Fruit fly (Drosophila melanogaster) whole organism, prepupa: ENCODE measurements around the gene CG2926.

ENCODE experiments used
- Blimp-1 ChIP-seq: fragments of 200-800 bp; sonication (Bioruptor generic); optimal IDR thresholded peaks from 3 replicates; lab custom pipeline; 2017; ENCODE audit warnings: missing biosample characterization, missing genetic modification characterization, mild to moderate bottlenecking, moderate library complexity, missing genetic modification reagents
- CG10631 ChIP-seq: fragments of 200-800 bp; sonication (Bioruptor generic); optimal IDR thresholded peaks from 2 replicates; lab custom pipeline; 2016; ENCODE audit warnings: missing biosample characterization, missing genetic modification characterization
- CG11294 ChIP-seq: fragments of 200-800 bp; sonication (Bioruptor generic); IDR thresholded peaks from 2 replicates; pipeline ENCODE4 v1.3.6; 2022; ENCODE audit warnings: missing biosample characterization, missing genetic modification characterization
- CG11902 ChIP-seq: fragments of 200-800 bp; sonication (Bioruptor generic); optimal IDR thresholded peaks from 3 replicates; lab custom pipeline; 2016; ENCODE audit warnings: missing biosample characterization, missing genetic modification characterization
- CG15336 ChIP-seq: fragments of 200-800 bp; sonication (Bioruptor generic); IDR thresholded peaks from 2 replicates; pipeline ENCODE4 v1.3.6; 2022; ENCODE audit warnings: missing biosample characterization, missing genetic modification characterization
- CG1621 ChIP-seq: fragments of 200-800 bp; sonication (Bioruptor generic); optimal IDR thresholded peaks from 3 replicates; lab custom pipeline; 2018; ENCODE audit warnings: missing biosample characterization, mild to moderate bottlenecking, missing genetic modification characterization
- CG16779 ChIP-seq: fragments of 200-800 bp; sonication (Bioruptor generic); optimal IDR thresholded peaks from 3 replicates; lab custom pipeline; 2017; ENCODE audit warnings: missing biosample characterization, mild to moderate bottlenecking, missing genetic modification characterization
- CG3032 ChIP-seq: fragments of 200-800 bp; optimal IDR thresholded peaks from 2 replicates; lab custom pipeline; 2019; ENCODE audit warnings: missing biosample characterization, mild to moderate bottlenecking, missing genetic modification characterization, moderate library complexity
- CG31627 ChIP-seq: fragments of 200-800 bp; sonication (Bioruptor generic); optimal IDR thresholded peaks from 3 replicates; lab custom pipeline; 2016; ENCODE audit warnings: missing biosample characterization, missing genetic modification characterization
- CG32006 ChIP-seq: fragments of 200-800 bp; sonication (Bioruptor generic); optimal IDR thresholded peaks from 3 replicates; lab custom pipeline; 2017; ENCODE audit warnings: missing biosample characterization, mild to moderate bottlenecking, missing genetic modification characterization
- CG6163 ChIP-seq: fragments of 200-800 bp; sonication (Bioruptor generic); IDR thresholded peaks from 3 replicates; pipeline ENCODE4 v1.3.6; 2022; ENCODE audit warnings: missing biosample characterization, missing genetic modification characterization
- CG6276 ChIP-seq: fragments of 200-800 bp; sonication (Bioruptor generic); optimal IDR thresholded peaks from 2 replicates; lab custom pipeline; 2017; ENCODE audit warnings: missing biosample characterization, mild to moderate bottlenecking, missing genetic modification characterization
- CG6808 ChIP-seq: fragments of 200-800 bp; sonication (Bioruptor generic); optimal IDR thresholded peaks from 3 replicates; lab custom pipeline; 2017; ENCODE audit warnings: missing biosample characterization, missing genetic modification characterization, mild to moderate bottlenecking, moderate library complexity, missing genetic modification reagents
- CG6854 ChIP-seq: fragments of 200-800 bp; sonication (Bioruptor generic); optimal IDR thresholded peaks from 2 replicates; lab custom pipeline; 2017; ENCODE audit warnings: missing biosample characterization, mild to moderate bottlenecking, missing genetic modification characterization
- CG7368 ChIP-seq: fragments of 200-800 bp; sonication (Bioruptor generic); optimal IDR thresholded peaks from 3 replicates; lab custom pipeline; 2016; ENCODE audit warnings: missing biosample characterization, missing genetic modification characterization
- CG8119 ChIP-seq: fragments of 200-800 bp; sonication (Bioruptor generic); IDR thresholded peaks from 3 replicates; pipeline ENCODE4 v1.3.6; 2022; ENCODE audit warnings: missing biosample characterization, missing genetic modification characterization
- CG8319 ChIP-seq: fragments of 200-800 bp; sonication (Bioruptor generic); optimal IDR thresholded peaks from 3 replicates; lab custom pipeline; 2016; ENCODE audit warnings: missing biosample characterization, missing genetic modification characterization
- CG8632 ChIP-seq: fragments of 200-800 bp; sonication (Bioruptor generic); optimal IDR thresholded peaks from 3 replicates; lab custom pipeline; 2016; ENCODE audit warnings: missing biosample characterization, missing genetic modification characterization
- CG9139 ChIP-seq: fragments of 200-800 bp; sonication (Bioruptor generic); optimal IDR thresholded peaks from 3 replicates; lab custom pipeline; 2017; ENCODE audit warnings: missing biosample characterization, mild to moderate bottlenecking, missing genetic modification characterization
- Eip78C ChIP-seq: fragments of 200-800 bp; sonication (Bioruptor generic); peaks from one replicate; lab custom pipeline; 2016; ENCODE audit warnings: missing biosample characterization, missing genetic modification characterization
- Ets21C ChIP-seq: fragments of 200-800 bp; sonication (Bioruptor generic); optimal IDR thresholded peaks from 3 replicates; lab custom pipeline; 2016; ENCODE audit warnings: missing biosample characterization, missing genetic modification characterization
- Ets96B ChIP-seq: fragments of 200-800 bp; optimal IDR thresholded peaks from 2 replicates; lab custom pipeline; 2019; ENCODE audit warnings: missing biosample characterization, mild to moderate bottlenecking, missing genetic modification characterization, moderate library complexity
- Gug ChIP-seq: fragments of 200-800 bp; sonication (Bioruptor generic); IDR thresholded peaks from 2 replicates; pipeline ENCODE4 v1.3.6; 2022; ENCODE audit warnings: missing biosample characterization, missing genetic modification characterization
- Hr38 ChIP-seq: sonication (Bioruptor generic); optimal IDR thresholded peaks from 2 replicates; lab custom pipeline; 2016; ENCODE audit warnings: missing biosample characterization, missing genetic modification characterization
- Hr39 ChIP-seq: fragments of 200-800 bp; sonication (Bioruptor generic); optimal IDR thresholded peaks from 2 replicates; lab custom pipeline; 2016; ENCODE audit warnings: missing biosample characterization, missing genetic modification characterization
- Met ChIP-seq: fragments of 200-800 bp; sonication (Bioruptor generic); optimal IDR thresholded peaks from 3 replicates; lab custom pipeline; 2016; ENCODE audit warnings: missing biosample characterization, missing genetic modification characterization
- OdsH ChIP-seq: fragments of 200-800 bp; sonication (Bioruptor generic); optimal IDR thresholded peaks from 3 replicates; lab custom pipeline; 2016; ENCODE audit warnings: missing biosample characterization, missing genetic modification characterization
- Sox102F ChIP-seq: fragments of 200-800 bp; sonication (Bioruptor generic); optimal IDR thresholded peaks from 2 replicates; lab custom pipeline; 2016; ENCODE audit warnings: missing biosample characterization, mild to moderate bottlenecking, missing genetic modification characterization
- Sox14 ChIP-seq: fragments of 200-800 bp; sonication (Bioruptor generic); optimal IDR thresholded peaks from 3 replicates; lab custom pipeline; 2016; ENCODE audit warnings: missing biosample characterization, missing genetic modification characterization
- dsx ChIP-seq: fragments of 200-800 bp; optimal IDR thresholded peaks from 3 replicates; lab custom pipeline; 2019; ENCODE audit warnings: missing biosample characterization, mild to moderate bottlenecking, missing genetic modification characterization, moderate library complexity; ENCODE audit not compliant: poor library complexity, severe bottlenecking
- eg ChIP-seq: fragments of 200-800 bp; sonication (Bioruptor generic); IDR thresholded peaks from 3 replicates; pipeline ENCODE4 v1.3.6; 2022; ENCODE audit warnings: missing biosample characterization, missing genetic modification characterization
- esn ChIP-seq: fragments of 200-800 bp; sonication (Bioruptor generic); optimal IDR thresholded peaks from 2 replicates; lab custom pipeline; 2016; ENCODE audit warnings: missing biosample characterization, mild to moderate bottlenecking, missing genetic modification characterization, moderate library complexity
- fd59A ChIP-seq: fragments of 200-800 bp; sonication (Bioruptor generic); optimal IDR thresholded peaks from 2 replicates; lab custom pipeline; 2017; ENCODE audit warnings: missing biosample characterization, mild to moderate bottlenecking, missing genetic modification characterization, missing genetic modification reagents
- lz ChIP-seq: fragments of 200-800 bp; sonication (Bioruptor generic); optimal IDR thresholded peaks from 3 replicates; lab custom pipeline; 2016; ENCODE audit warnings: missing biosample characterization, missing genetic modification characterization
- net ChIP-seq: fragments of 200-800 bp; sonication (Bioruptor generic); optimal IDR thresholded peaks from 3 replicates; lab custom pipeline; 2016; ENCODE audit warnings: missing biosample characterization, missing genetic modification characterization
- pdm3 ChIP-seq: fragments of 200-800 bp; sonication (Bioruptor generic); optimal IDR thresholded peaks from 3 replicates; lab custom pipeline; 2016; ENCODE audit warnings: missing biosample characterization, missing genetic modification characterization
- salr ChIP-seq, 2 experiments: fragments of 200-800 bp; sonication (Bioruptor generic); optimal IDR thresholded peaks; 3 replicates each; lab custom pipeline; 2016 to 2018; ENCODE audit warnings: missing biosample characterization in 2 of 2, missing genetic modification characterization in 2 of 2, mild to moderate bottlenecking in 1 of 2
- spab ChIP-seq: fragments of 200-800 bp; sonication (Bioruptor generic); optimal IDR thresholded peaks from 2 replicates; lab custom pipeline; 2017; ENCODE audit warnings: missing biosample characterization, mild to moderate bottlenecking, missing genetic modification characterization, missing genetic modification reagents
- ss ChIP-seq, 2 experiments: fragments of 200-800 bp; sonication (Bioruptor generic); optimal IDR thresholded peaks; 2 replicates in 1 of 2; 3 replicates in 1 of 2; lab custom pipeline; 2017 to 2018; ENCODE audit warnings: mild to moderate bottlenecking in 2 of 2, missing biosample characterization in 2 of 2, missing genetic modification characterization in 2 of 2, moderate library complexity in 1 of 2
- svp ChIP-seq: fragments of 200-800 bp; sonication (Bioruptor generic); peaks from one replicate; lab custom pipeline; 2016; ENCODE audit warnings: missing biosample characterization, missing genetic modification characterization
- vri ChIP-seq: fragments of 200-800 bp; sonication (Bioruptor generic); optimal IDR thresholded peaks from 3 replicates; lab custom pipeline; 2016; ENCODE audit warnings: missing biosample characterization, mild to moderate bottlenecking, missing genetic modification characterization

CG2926 gene

DNA sequence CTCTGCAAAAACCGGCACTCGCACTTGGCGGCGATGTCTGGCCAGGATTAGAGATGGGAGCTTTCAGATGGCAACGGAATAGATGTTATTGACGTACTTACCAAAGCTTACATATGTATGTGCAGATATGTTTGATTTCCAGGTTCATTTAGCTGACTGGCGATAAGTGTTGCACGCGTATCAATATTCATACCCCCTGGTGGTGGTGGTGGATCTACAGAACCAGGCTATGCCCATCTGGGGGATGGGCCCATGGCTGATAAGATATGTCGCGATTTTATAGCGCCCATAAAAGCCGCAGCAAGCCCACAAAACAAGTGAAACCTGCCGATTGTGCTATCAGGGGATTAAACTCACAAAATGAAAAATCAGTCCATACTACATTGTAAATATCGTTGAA is 16.4 kb downstream of the CG2926 start:
- TF ChIP-seq Gug (GFP tag; lab: Robert Waterston, UW) (no peak), esn (no peak), Hr39 (no peak), spab (GFP tag; lab: Kevin White, UChicago) (no peak), lz (GFP tag; lab: Kevin White, UChicago) (no peak), CG6276 (GFP tag; lab: Kevin White, UChicago) (no peak), eg (GFP tag; lab: Robert Waterston, UW) (no peak), Eip78C (peak; percentile 12), CG8632 (GFP tag; lab: Kevin White, UChicago) (no peak), CG15336 (GFP tag; lab: Robert Waterston, UW) (no peak), Hr38 (GFP tag; lab: Kevin White, UChicago) (no peak), Ets96B (tag; lab: Kevin White, UChicago) (no peak), dsx (GFP tag; lab: Kevin White, UChicago) (peak; percentile 45), svp (GFP tag; lab: Kevin White, UChicago) (peak; percentile 90), salr (GFP tag; optimal IDR thresholded peaks at IDR 0.05; lab: Kevin White, UChicago) (no peak), CG8319 (GFP tag; lab: Kevin White, UChicago) (no peak)
- TF ChIP-seq, all 60 proteins: peak for 3

DNA sequence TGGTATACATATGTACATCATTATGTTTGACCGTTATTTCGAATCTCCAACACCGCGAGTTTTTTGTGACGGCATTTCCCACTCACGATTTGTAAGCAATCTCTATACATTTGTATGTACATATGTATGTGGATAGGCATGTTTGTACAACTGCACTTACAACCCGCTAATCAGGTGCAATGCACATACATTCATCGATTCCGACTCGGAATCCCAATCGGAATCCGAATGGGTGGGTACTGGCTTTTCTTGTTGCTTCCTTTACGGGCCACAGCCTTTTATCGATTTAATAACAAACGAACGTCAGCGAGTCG is 16.8 kb downstream of the CG2926 start:
- TF ChIP-seq Eip78C (peak; percentile 53), CG3032 (tag; lab: Kevin White, UChicago) (no peak)
- TF ChIP-seq, all 60 proteins: peak for 1

DNA sequence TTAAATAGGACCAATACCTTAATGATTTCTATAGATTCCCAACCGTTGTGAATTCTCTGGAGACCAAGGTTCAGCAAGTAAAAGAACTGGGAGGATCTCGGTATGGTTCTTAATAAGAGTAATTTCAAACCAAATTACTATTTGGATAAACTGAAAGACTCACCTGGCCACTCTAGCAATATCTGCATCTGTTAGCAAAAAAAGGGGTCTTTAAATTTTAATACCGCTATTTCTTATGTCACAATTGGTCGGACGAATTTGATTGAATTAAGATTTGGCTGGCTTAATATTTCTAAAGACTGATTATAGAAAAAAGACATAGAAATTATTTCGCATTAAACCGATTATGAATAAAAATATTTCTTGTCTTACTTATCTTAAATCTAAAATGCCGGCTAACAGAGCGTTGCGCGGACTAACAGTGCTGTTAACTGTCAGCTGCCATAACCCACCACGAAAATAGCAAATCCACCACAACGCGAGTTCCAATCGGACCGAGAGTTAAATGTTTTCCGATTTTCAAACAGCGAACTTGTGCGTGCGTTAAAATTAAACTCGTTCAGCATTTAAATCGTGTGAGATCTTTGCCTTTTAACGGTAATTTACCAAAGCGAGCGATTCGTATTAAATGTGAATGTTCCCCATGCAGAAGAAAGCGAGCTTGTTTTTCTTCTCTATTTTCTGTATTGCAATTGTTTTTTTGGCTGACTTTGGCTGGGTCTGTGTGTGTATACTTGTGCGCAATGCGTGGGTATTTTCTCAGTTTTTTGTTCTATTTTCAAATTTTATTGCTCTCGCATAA is 17.3 kb downstream of the CG2926 start, which contains the start of gene CRMP:
Gene CRMP (plus strand): TSS at position 474 of the 802 bp plus-strand sequence.
- TF ChIP-seq CG1621 (tag; lab: Kevin White, UChicago) = peak; percentile 4
- TF ChIP-seq ss (GFP tag; optimal IDR thresholded peaks at IDR 0.05; lab: Kevin White, UChicago) = peak; percentile 13 to 50
- TF ChIP-seq OdsH = no peak
- TF ChIP-seq CG16779 (tag; lab: Kevin White, UChicago) = peak; percentile 0
- TF ChIP-seq CG6276 (GFP tag; lab: Kevin White, UChicago) = peak; percentile 62
- TF ChIP-seq Eip78C = peak; percentile 52
- TF ChIP-seq Sox102F (GFP tag; lab: Kevin White, UChicago) = no peak
- TF ChIP-seq CG6808 (GFP tag; lab: Kevin White, UChicago) = peak; percentile 48
- peak; percentile 45 for TF ChIP-seq CG6854 (GFP tag; lab: Kevin White, UChicago)
- TF ChIP-seq CG8119 (GFP tag; lab: Robert Waterston, UW) = 0 out of 3 replicates have a peak, but pooled peaks have one; percentile 44
- TF ChIP-seq dsx (GFP tag; lab: Kevin White, UChicago) = peak; percentile 17
- TF ChIP-seq CG15336 (GFP tag; lab: Robert Waterston, UW) = peak; percentile 31; the same call in 1 of the 2 replicates
- TF ChIP-seq CG9139 (GFP tag; lab: Kevin White, UChicago) = peak; percentile 33
- TF ChIP-seq net (GFP tag; lab: Kevin White, UChicago) = no peak

DNA sequence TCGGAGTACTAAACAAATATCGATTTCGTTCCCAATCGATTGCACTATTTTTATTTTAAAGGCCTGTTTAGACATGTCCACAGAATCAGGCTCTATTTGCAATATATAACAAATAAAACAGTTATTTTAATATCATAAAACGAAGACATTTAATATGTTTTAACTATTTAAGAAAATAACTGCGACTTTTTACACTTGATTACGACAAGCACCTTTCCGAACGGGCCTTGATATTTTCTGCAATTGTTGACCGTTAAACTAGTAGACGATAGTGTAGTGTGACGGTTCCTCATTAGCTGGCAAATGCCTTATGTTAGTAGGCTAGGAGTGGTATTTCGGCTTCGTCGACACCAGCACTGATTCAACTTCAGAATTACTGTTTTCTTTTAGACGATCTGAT is 19.6 kb downstream of the CG2926 start, which contains the start of the genes CG2931 and Rheb:
Gene CG2931 (minus strand): TSS at position 26 of the 400 bp plus-strand sequence.
Gene Rheb (plus strand): TSS at position 332 of the 400 bp plus-strand sequence.
- peak; percentile 63 for TF ChIP-seq pdm3 (GFP tag; lab: Kevin White, UChicago)
- TF ChIP-seq CG3032 (tag; lab: Kevin White, UChicago) = peak; percentile 67
- peak; percentile 87 for TF ChIP-seq Eip78C
- TF ChIP-seq CG32006 (GFP tag; lab: Kevin White, UChicago) = peak; percentile 44
- peak; percentile 46 for TF ChIP-seq Gug (GFP tag; lab: Robert Waterston, UW)
- TF ChIP-seq Ets96B (tag; lab: Kevin White, UChicago) = peak; percentile 48
- 0 out of 2 replicates have a peak, but pooled peaks have one; percentile 42 for TF ChIP-seq CG15336 (GFP tag; lab: Robert Waterston, UW)
- no peak for TF ChIP-seq fd59A (GFP tag; lab: Kevin White, UChicago)
- TF ChIP-seq Met (GFP tag; lab: Kevin White, UChicago) = no peak
- TF ChIP-seq CG6163 (GFP tag; lab: Robert Waterston, UW) = no peak
- peak; percentile 74 for TF ChIP-seq eg (GFP tag; lab: Robert Waterston, UW)
- TF ChIP-seq esn = peak; percentile 65
- TF ChIP-seq spab (GFP tag; lab: Kevin White, UChicago) = no peak
- TF ChIP-seq CG8119 (GFP tag; lab: Robert Waterston, UW) = peak; percentile 30; the same call in 1 of the 3 replicates
- peak; percentile 82 for TF ChIP-seq svp (GFP tag; lab: Kevin White, UChicago)
- TF ChIP-seq Sox14 (GFP tag; lab: Kevin White, UChicago) = peak; percentile 62
- no peak for TF ChIP-seq Blimp-1 (GFP tag; lab: Kevin White, UChicago)
- TF ChIP-seq CG11902 (GFP tag; lab: Kevin White, UChicago) = peak; percentile 27
- TF ChIP-seq CG10631 (GFP tag; lab: Kevin White, UChicago) = no peak
- no peak for TF ChIP-seq CG11294
- TF ChIP-seq Ets21C = no peak
- TF ChIP-seq CG7368 = peak; percentile 11
- TF ChIP-seq OdsH = no peak
- peak; percentile 42 for TF ChIP-seq vri (GFP tag; lab: Kevin White, UChicago)
- TF ChIP-seq CG31627 (GFP tag; lab: Kevin White, UChicago) = peak; percentile 65
- TF ChIP-seq lz (GFP tag; lab: Kevin White, UChicago) = peak; percentile 67
- TF ChIP-seq CG6276 (GFP tag; lab: Kevin White, UChicago) = no peak
- no peak for TF ChIP-seq CG8319 (GFP tag; lab: Kevin White, UChicago)
